Worm (Caenorhabditis elegans) whole organism, L3 larva: ENCODE data around the gene R03H10.7.

Experiments used
- R02D3.7 ChIP-seq: fragments of 150-350 bp; optimal IDR thresholded peaks from 2 replicates; lab custom pipeline; 2014; ENCODE audit warnings: missing biosample characterization, missing genetic modification characterization
- ZK546.5 ChIP-seq: sonication (generic microtip); optimal IDR thresholded peaks from 2 replicates; lab custom pipeline; 2017; ENCODE audit warnings: missing biosample characterization, missing genetic modification characterization
- aly-2 ChIP-seq: fragments of 150-350 bp; optimal IDR thresholded peaks from 2 replicates; lab custom pipeline; 2014; ENCODE audit warnings: missing biosample characterization, missing genetic modification characterization
- ceh-16 ChIP-seq: sonication (generic microtip); optimal IDR thresholded peaks from 2 replicates; lab custom pipeline; 2017; ENCODE audit warnings: missing biosample characterization, missing genetic modification characterization
- ceh-28 ChIP-seq: fragments of 150-350 bp; optimal IDR thresholded peaks from 2 replicates; lab custom pipeline; 2014; ENCODE audit warnings: missing biosample characterization, missing genetic modification reagents, missing genetic modification characterization
- ceh-9 ChIP-seq: sonication (generic microtip); optimal IDR thresholded peaks from 2 replicates; lab custom pipeline; 2018; ENCODE audit warnings: missing biosample characterization, missing genetic modification characterization
- egl-27 ChIP-seq: sonication (generic microtip); optimal IDR thresholded peaks from 4 replicates; lab custom pipeline; 2017; ENCODE audit warnings: missing biosample characterization, missing genetic modification reagents, missing genetic modification characterization
- egl-5 ChIP-seq: fragments of 150-350 bp; optimal IDR thresholded peaks from 2 replicates; lab custom pipeline; 2017; ENCODE audit warnings: missing biosample characterization, missing genetic modification reagents, missing genetic modification characterization, inconsistent platforms
- elt-1 ChIP-seq: fragments of 150-350 bp; optimal IDR thresholded peaks from 2 replicates; lab custom pipeline; 2014; ENCODE audit warnings: missing biosample characterization, missing genetic modification characterization
- elt-2 ChIP-seq: sonication (generic microtip); optimal IDR thresholded peaks from 2 replicates; lab custom pipeline; 2016; ENCODE audit warnings: missing genetic modification reagents, mild to moderate bottlenecking, missing genetic modification characterization, missing compliant biosample characterization
- elt-3 ChIP-seq, 3 experiments: fragments of 150-350 bp in 1 of 3; sonication (generic microtip) in 2 of 3; optimal IDR thresholded peaks; 2 replicates in 2 of 3; 4 replicates in 1 of 3; lab custom pipeline; 2014 to 2017; ENCODE audit warnings: missing biosample characterization in 3 of 3, missing genetic modification characterization in 3 of 3
- eor-1 ChIP-seq, 2 experiments: fragments of 150-350 bp; optimal IDR thresholded peaks; 2 replicates each; lab custom pipeline; 2014 to 2018; ENCODE audit warnings: missing biosample characterization in 2 of 2, missing genetic modification characterization in 2 of 2
- fkh-2 ChIP-seq: fragments of 150-350 bp; optimal IDR thresholded peaks from 2 replicates; lab custom pipeline; 2014; ENCODE audit warnings: missing biosample characterization, missing genetic modification reagents, missing genetic modification characterization
- fos-1 ChIP-seq: fragments of 150-350 bp; optimal IDR thresholded peaks from 2 replicates; lab custom pipeline; 2014; ENCODE audit warnings: missing biosample characterization, missing genetic modification characterization
- hmg-11 ChIP-seq: sonication (generic microtip); optimal IDR thresholded peaks from 2 replicates; lab custom pipeline; 2016; ENCODE audit warnings: missing genetic modification characterization, missing compliant biosample characterization
- jun-1 ChIP-seq: fragments of 150-350 bp; optimal IDR thresholded peaks from 2 replicates; lab custom pipeline; 2014; ENCODE audit warnings: missing biosample characterization, missing genetic modification reagents, missing genetic modification characterization
- lin-15B ChIP-seq: fragments of 150-350 bp; optimal IDR thresholded peaks from 2 replicates; lab custom pipeline; 2014; ENCODE audit warnings: missing biosample characterization, missing genetic modification characterization
- lsy-12 ChIP-seq: sonication (generic microtip); optimal IDR thresholded peaks from 2 replicates; lab custom pipeline; 2016; ENCODE audit warnings: mild to moderate bottlenecking, missing genetic modification characterization, missing compliant biosample characterization
- mdl-1 ChIP-seq: fragments of 150-350 bp; optimal IDR thresholded peaks from 2 replicates; lab custom pipeline; 2014; ENCODE audit warnings: missing biosample characterization, missing genetic modification characterization
- mml-1 ChIP-seq: fragments of 150-350 bp; sonication (generic microtip); optimal IDR thresholded peaks from 3 replicates; lab custom pipeline; 2014; ENCODE audit warnings: missing biosample characterization, missing genetic modification characterization
- nfya-1 ChIP-seq: sonication (generic microtip); optimal IDR thresholded peaks from 2 replicates; lab custom pipeline; 2017; ENCODE audit warnings: missing genetic modification characterization, mild to moderate bottlenecking, missing compliant biosample characterization, antibody characterized with exemption, moderate library complexity; ENCODE audit not compliant: insufficient read depth
- nhr-11 ChIP-seq: fragments of 150-350 bp; optimal IDR thresholded peaks from 2 replicates; lab custom pipeline; 2014; ENCODE audit warnings: missing biosample characterization, missing genetic modification characterization
- nhr-12 ChIP-seq: fragments of 150-350 bp; optimal IDR thresholded peaks from 2 replicates; lab custom pipeline; 2014; ENCODE audit warnings: missing biosample characterization, missing genetic modification characterization
- nhr-23 ChIP-seq: fragments of 150-350 bp; optimal IDR thresholded peaks from 2 replicates; lab custom pipeline; 2014; ENCODE audit warnings: missing biosample characterization, missing genetic modification reagents, missing genetic modification characterization
- nhr-28 ChIP-seq: fragments of 150-350 bp; optimal IDR thresholded peaks from 2 replicates; lab custom pipeline; 2014; ENCODE audit warnings: missing biosample characterization, missing genetic modification characterization
- nhr-43 ChIP-seq: sonication (generic microtip); optimal IDR thresholded peaks from 2 replicates; lab custom pipeline; 2016; ENCODE audit warnings: mild to moderate bottlenecking, missing genetic modification characterization, missing compliant biosample characterization; ENCODE audit not compliant: poor library complexity, severe bottlenecking
- nhr-76 ChIP-seq: fragments of 150-350 bp; sonication (generic microtip); optimal IDR thresholded peaks from 5 replicates; lab custom pipeline; 2014; ENCODE audit warnings: missing biosample characterization, missing genetic modification characterization
- pha-4 ChIP-seq: fragments of 150-350 bp; optimal IDR thresholded peaks from 2 replicates; lab custom pipeline; 2014; ENCODE audit warnings: missing biosample characterization, missing genetic modification reagents, missing genetic modification characterization
- pqm-1 ChIP-seq: fragments of 150-350 bp; optimal IDR thresholded peaks from 2 replicates; lab custom pipeline; 2017; ENCODE audit warnings: missing biosample characterization, missing genetic modification characterization, inconsistent platforms
- skn-1 ChIP-seq: fragments of 150-350 bp; optimal IDR thresholded peaks from 2 replicates; lab custom pipeline; 2014; ENCODE audit warnings: missing biosample characterization, missing genetic modification characterization
- unc-62 ChIP-seq: fragments of 150-350 bp; sonication (generic microtip); optimal IDR thresholded peaks from 4 replicates; lab custom pipeline; 2014; ENCODE audit warnings: missing biosample characterization, missing genetic modification reagents, missing genetic modification characterization
- zag-1 ChIP-seq: fragments of 150-350 bp; optimal IDR thresholded peaks from 2 replicates; lab custom pipeline; 2014; ENCODE audit warnings: missing biosample characterization, missing genetic modification characterization
- ztf-11 ChIP-seq: fragments of 150-350 bp; optimal IDR thresholded peaks from 2 replicates; lab custom pipeline; 2014; ENCODE audit warnings: missing biosample characterization, missing genetic modification characterization
- ztf-4 ChIP-seq: fragments of 150-350 bp; optimal IDR thresholded peaks from 2 replicates; lab custom pipeline; 2014; ENCODE audit warnings: missing biosample characterization, missing genetic modification characterization

R03H10.7 gene

DNA sequence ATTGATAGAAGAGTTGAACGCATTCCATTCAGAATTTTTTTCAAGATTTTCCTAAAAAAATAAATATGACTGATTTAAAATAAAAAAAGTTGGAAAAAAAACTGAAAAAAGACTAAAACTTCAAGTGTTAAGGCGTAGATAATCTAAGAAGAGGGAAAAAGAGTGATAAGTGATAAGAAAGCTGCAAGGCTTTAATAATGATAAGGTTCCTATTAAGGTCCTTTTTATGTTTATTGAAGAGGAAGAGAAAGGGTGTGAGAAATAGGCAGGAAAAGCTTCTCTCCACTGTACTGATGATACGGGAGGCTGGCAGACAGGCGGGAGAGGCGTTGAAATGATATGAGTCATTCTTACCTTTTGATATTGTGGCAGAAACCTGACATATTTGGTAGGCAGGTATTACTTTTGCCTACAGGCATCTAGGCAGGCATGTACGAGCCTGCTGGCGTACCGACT lies 25.0 kb upstream of the R03H10.7 start, which contains the start of gene mth-1:
Gene mth-1, minus strand, starts transcription at position 51 of the 456 bp plus-strand sequence.
- TF ChIP-seq R02D3.7 = no peak
- TF ChIP-seq pqm-1 (tag; lab: Kevin White, UChicago) = peak; percentile 39
- TF ChIP-seq fkh-2 = no peak
- TF ChIP-seq elt-2 (tag; lab: Kevin White, UChicago) = peak; percentile 85
- no peak for TF ChIP-seq nfya-1

ce11 chrII:4202633-4203032 lies 23.9 kb upstream of the R03H10.7 start:
- peak; percentile 51 for TF ChIP-seq nhr-23 (tag; lab: Kevin White, UChicago)

DNA sequence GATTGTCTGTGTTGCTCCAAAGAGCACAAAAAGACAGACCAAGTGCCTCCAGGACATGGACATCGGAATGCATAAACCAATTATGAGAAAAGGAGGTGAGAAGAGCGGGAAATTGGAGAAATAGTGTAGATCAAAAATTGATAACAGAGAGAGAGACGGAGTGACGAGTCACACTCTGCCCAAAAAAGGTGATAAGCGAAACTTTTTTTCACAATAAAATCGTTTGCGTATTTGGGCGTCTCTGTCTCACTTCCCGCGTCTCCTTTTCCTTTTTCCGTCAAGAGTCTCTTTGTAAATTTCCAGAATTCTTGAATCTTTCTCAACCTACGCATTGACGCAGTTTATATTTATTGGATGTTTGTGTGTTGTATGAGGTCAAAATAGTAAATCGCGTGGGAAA lies 15.4 kb upstream of the R03H10.7 start, which contains the start of gene mth-2:
Gene mth-2, minus strand, starts transcription at position 188 of the 400 bp plus-strand sequence.
- no peak for TF ChIP-seq lin-15B (tag; lab: Kevin White, UChicago)
- TF ChIP-seq unc-62 (GFP tag; lab: Kevin White, UChicago) = no peak
- TF ChIP-seq nhr-11 = no peak
- TF ChIP-seq nfya-1 = no peak
- no peak for TF ChIP-seq zag-1 (tag; lab: Kevin White, UChicago)
- peak; percentile 95 for TF ChIP-seq elt-2 (tag; lab: Kevin White, UChicago)
- TF ChIP-seq eor-1 (tag; optimal IDR thresholded peaks at IDR 0.05; lab: Kevin White, UChicago) = no peak
- no peak for TF ChIP-seq egl-27 (tag; lab: Kevin White, UChicago)
- no peak for TF ChIP-seq egl-5
- peak; percentile 28 for TF ChIP-seq jun-1
- TF ChIP-seq aly-2 (tag; lab: Kevin White, UChicago) = no peak
- peak; percentile 78 for TF ChIP-seq pqm-1 (tag; lab: Kevin White, UChicago)
- peak; percentile 14 for TF ChIP-seq ceh-28
- no peak for TF ChIP-seq ztf-11 (tag; lab: Kevin White, UChicago)
- TF ChIP-seq nhr-12 (tag; lab: Kevin White, UChicago) = no peak
- no peak for TF ChIP-seq nhr-76 (tag; lab: Kevin White, UChicago)
- TF ChIP-seq, all 47 proteins: peak for 4

DNA sequence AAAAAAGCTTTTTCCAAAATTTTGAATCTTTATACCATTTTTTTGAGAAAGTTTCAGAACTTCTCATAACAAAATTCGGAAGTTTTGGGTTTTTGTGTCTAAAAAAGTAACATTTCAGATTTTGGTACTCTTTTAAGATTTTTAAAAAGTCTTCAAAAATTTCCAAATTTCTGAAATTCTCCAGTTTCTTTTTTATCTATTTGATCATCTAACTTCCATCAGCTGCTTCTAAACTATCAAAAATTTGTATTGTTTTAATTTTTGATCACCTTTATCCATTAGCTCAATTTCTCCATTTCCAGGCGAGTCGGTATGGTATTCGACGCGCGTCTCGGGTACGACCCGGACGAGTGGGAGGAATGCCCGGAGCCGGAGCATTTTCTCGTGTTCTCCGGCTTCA lies 7.6 kb upstream of the R03H10.7 start, which contains the start of gene cpna-1:
Gene cpna-1, plus strand, starts transcription at position 301 of the 400 bp plus-strand sequence.
- TF ChIP-seq ztf-11 (tag; lab: Kevin White, UChicago) = no peak
- TF ChIP-seq zag-1 (tag; lab: Kevin White, UChicago) = no peak
- TF ChIP-seq ceh-16 = no peak
- no peak for TF ChIP-seq hmg-11 (tag; lab: Kevin White, UChicago)
- TF ChIP-seq ZK546.5 = no peak
- no peak for TF ChIP-seq pha-4 (tag; lab: Kevin White, UChicago)
- TF ChIP-seq lsy-12 (tag; lab: Kevin White, UChicago) = no peak
- TF ChIP-seq nhr-28 (tag; lab: Kevin White, UChicago) = no peak
- TF ChIP-seq unc-62 (GFP tag; lab: Kevin White, UChicago) = no peak
- TF ChIP-seq aly-2 (tag; lab: Kevin White, UChicago) = no peak
- no peak for TF ChIP-seq nhr-23 (tag; lab: Kevin White, UChicago)
- no peak for TF ChIP-seq skn-1 (tag; lab: Kevin White, UChicago)
- TF ChIP-seq mml-1 (tag; lab: Kevin White, UChicago) = no peak
- no peak for TF ChIP-seq elt-3 (tag; optimal IDR thresholded peaks at IDR 0.05; lab: Kevin White, UChicago)
- TF ChIP-seq nhr-43 (tag; lab: Kevin White, UChicago) = no peak
- TF ChIP-seq ceh-9 = no peak
- no peak for TF ChIP-seq mdl-1 (tag; lab: Kevin White, UChicago)
- TF ChIP-seq, all 47 proteins: peak for 0

- TF ChIP-seq ztf-11 (tag; lab: Kevin White, UChicago) (no peak), ztf-4 (no peak), lin-15B (tag; lab: Kevin White, UChicago) (no peak), R02D3.7 (no peak), eor-1 (tag; optimal IDR thresholded peaks at IDR 0.05; lab: Kevin White, UChicago) (no peak), ceh-9 (no peak), lsy-12 (tag; lab: Kevin White, UChicago) (no peak), elt-2 (tag; lab: Kevin White, UChicago) (no peak), fos-1 (tag; lab: Kevin White, UChicago) (no peak), elt-1 (tag; lab: Kevin White, UChicago) (no peak), nfya-1 (no peak), skn-1 (tag; lab: Kevin White, UChicago) (no peak), mml-1 (tag; lab: Kevin White, UChicago) (no peak), ceh-16 (no peak), pha-4 (tag; lab: Kevin White, UChicago) (no peak)
Measured at ce11 chrII:4183979-4184378, 5.2 kb upstream of the R03H10.7 start.
